Worm (Caenorhabditis elegans): Measurements from ENCODE around the gene Y73B6BL.23.

The Y73B6BL.23 gene

ce11 chrIV:6376473-6377115 lies 42.3 kb downstream of the Y73B6BL.23 start, which contains the start of the genes hrpf-2 and bli-6:
Gene hrpf-2, minus strand, starts transcription at chrIV:6376523.
Gene bli-6, plus strand, starts transcription at chrIV:6377065.
- no peak for TF ChIP-seq T22C8.4 (GFP tag; IDR thresholded peaks at IDR 0.05)
- no peak for TF ChIP-seq tab-1 (GFP tag; IDR thresholded peaks at IDR 0.05)
- no peak for TF ChIP-seq ref-1 (GFP tag; conservative IDR thresholded peaks at IDR 0.05)
- no peak for TF ChIP-seq ztf-23 (GFP tag; IDR thresholded peaks at IDR 0.05)
- TF ChIP-seq ztf-29 (GFP tag; IDR thresholded peaks at IDR 0.05), result no peak
- TF ChIP-seq med-1 (GFP tag; optimal IDR thresholded peaks at IDR 0.05; ENCODE audit: insufficient read depth), result no peak
- TF ChIP-seq klf-2 (GFP tag; conservative IDR thresholded peaks at IDR 0.05), result no peak
- no peak for TF ChIP-seq cog-1 (tag; optimal IDR thresholded peaks at IDR 0.05)
- TF ChIP-seq flt-1 (GFP tag; IDR thresholded peaks at IDR 0.05), result no peak

ce11 chrIV:6373721-6374120 lies 45.2 kb downstream of the Y73B6BL.23 start:
- TF ChIP-seq ref-1 (GFP tag; conservative IDR thresholded peaks at IDR 0.05) (no peak), med-1 (GFP tag; optimal IDR thresholded peaks at IDR 0.05; ENCODE audit: insufficient read depth) (no peak), cog-1 (tag; optimal IDR thresholded peaks at IDR 0.05) (no peak), ztf-23 (GFP tag; IDR thresholded peaks at IDR 0.05) (no peak), ztf-29 (GFP tag; IDR thresholded peaks at IDR 0.05) (no peak), tab-1 (GFP tag; IDR thresholded peaks at IDR 0.05) (no peak), flt-1 (GFP tag; IDR thresholded peaks at IDR 0.05) (no peak), T22C8.4 (GFP tag; IDR thresholded peaks at IDR 0.05) (no peak)

DNA sequence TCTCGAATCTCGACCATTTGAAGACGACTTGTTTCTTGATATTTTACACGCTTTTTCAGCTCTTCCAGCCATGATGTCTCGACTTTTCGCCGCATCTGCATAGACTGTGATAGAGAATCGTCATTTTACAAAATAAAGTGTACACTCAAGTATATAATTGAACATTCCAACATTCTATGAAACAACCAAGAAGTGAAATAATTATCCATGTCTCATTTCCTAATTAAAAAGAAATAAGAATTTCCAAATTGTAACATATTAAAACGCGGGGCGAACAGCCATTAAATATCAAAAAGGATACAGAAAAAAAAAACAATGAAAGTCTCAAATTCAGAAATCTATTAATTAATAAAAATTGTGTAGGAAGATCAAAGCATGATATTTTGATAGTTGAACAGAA lies 45.9 kb downstream of the Y73B6BL.23 start, which contains the start of gene smg-3:
smg-3 (minus strand) TSS at position 101 of the 400 bp plus-strand sequence.
- TF ChIP-seq tab-1 (GFP tag; IDR thresholded peaks at IDR 0.05), result no peak
- TF ChIP-seq flt-1 (GFP tag; IDR thresholded peaks at IDR 0.05), result no peak

- TF ChIP-seq ref-1 (GFP tag; conservative IDR thresholded peaks at IDR 0.05), result no peak
- no peak for TF ChIP-seq cog-1 (tag; optimal IDR thresholded peaks at IDR 0.05)
- no peak for TF ChIP-seq ztf-23 (GFP tag; IDR thresholded peaks at IDR 0.05)
- TF ChIP-seq ztf-29 (GFP tag; IDR thresholded peaks at IDR 0.05), result no peak
- TF ChIP-seq tab-1 (GFP tag; IDR thresholded peaks at IDR 0.05), result no peak
- no peak for TF ChIP-seq klf-2 (GFP tag; conservative IDR thresholded peaks at IDR 0.05)
- no peak for TF ChIP-seq flt-1 (GFP tag; IDR thresholded peaks at IDR 0.05)
- TF ChIP-seq med-1 (GFP tag; optimal IDR thresholded peaks at IDR 0.05; ENCODE audit: insufficient read depth), result no peak
- TF ChIP-seq T22C8.4 (GFP tag; IDR thresholded peaks at IDR 0.05), result no peak
These were observed 46.6 kb downstream of the Y73B6BL.23 start for ce11 chrIV:6372267-6372666.

DNA sequence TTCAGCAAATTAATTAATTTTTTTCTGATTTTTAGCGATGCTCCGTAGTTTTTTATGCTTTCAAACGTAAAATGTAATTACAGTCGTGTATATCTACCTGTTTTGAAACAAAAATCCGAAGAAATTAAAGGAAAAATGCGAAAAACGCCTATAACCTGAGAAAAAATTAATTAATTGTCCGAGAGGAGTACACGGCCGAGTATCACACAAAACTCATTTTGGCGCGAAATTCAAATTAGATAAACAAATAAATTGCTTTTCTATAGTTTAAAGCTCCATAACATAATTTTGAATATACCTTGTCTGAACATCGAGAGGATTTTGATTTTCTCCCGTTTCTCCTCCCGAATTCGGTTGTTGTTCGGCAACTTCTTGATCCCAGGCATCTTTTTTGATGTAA lies 49.4 kb downstream of the Y73B6BL.23 start:
- TF ChIP-seq ztf-23 (GFP tag; IDR thresholded peaks at IDR 0.05) (no peak), cog-1 (tag; optimal IDR thresholded peaks at IDR 0.05) (no peak), klf-2 (GFP tag; conservative IDR thresholded peaks at IDR 0.05) (no peak), tab-1 (GFP tag; IDR thresholded peaks at IDR 0.05) (no peak), ref-1 (GFP tag; conservative IDR thresholded peaks at IDR 0.05) (no peak), med-1 (GFP tag; optimal IDR thresholded peaks at IDR 0.05; ENCODE audit: insufficient read depth) (no peak), T22C8.4 (GFP tag; IDR thresholded peaks at IDR 0.05) (no peak), flt-1 (GFP tag; IDR thresholded peaks at IDR 0.05) (no peak), ztf-29 (GFP tag; IDR thresholded peaks at IDR 0.05) (no peak)

Data from whole organism, midembryonic.